Worm (Caenorhabditis elegans): Measurements from ENCODE around the gene nas-15.

- TF ChIP-seq elt-3 (tag; optimal IDR thresholded peaks at IDR 0.05) (no peak), egl-27 (tag; optimal IDR thresholded peaks at IDR 0.05) (no peak), zag-1 (tag; optimal IDR thresholded peaks at IDR 0.05) (no peak), nhr-11 (tag; optimal IDR thresholded peaks at IDR 0.05) (no peak), nhr-23 (tag; optimal IDR thresholded peaks at IDR 0.05) (no peak), F13H6.1 (tag; optimal IDR thresholded peaks at IDR 0.05) (no peak), blmp-1 (tag; optimal IDR thresholded peaks at IDR 0.05; ENCODE audit: insufficient read depth) (no peak)
These were observed 38.4 kb downstream of the nas-15 start, which contains the start of gene ifd-2 for ce11 chrX:815929-816328.
